Worm (Caenorhabditis elegans) whole organism, L1 larva: ENCODE measurements around the gene R151.10.

Experiments
- C04F5.9 ChIP-seq: sonication (generic microtip); optimal IDR thresholded peaks from 2 replicates; lab custom pipeline; 2016; ENCODE audit warnings: missing genetic modification characterization, missing compliant biosample characterization
- C16A3.4 ChIP-seq: fragments of 150-350 bp; optimal IDR thresholded peaks from 2 replicates; lab custom pipeline; 2014; ENCODE audit warnings: missing biosample characterization, missing genetic modification characterization
- F16B12.6 ChIP-seq: fragments of 150-350 bp; optimal IDR thresholded peaks from 2 replicates; lab custom pipeline; 2014; ENCODE audit warnings: missing biosample characterization, missing genetic modification characterization
- aha-1 ChIP-seq: fragments of 150-350 bp; optimal IDR thresholded peaks from 2 replicates; lab custom pipeline; 2014; ENCODE audit warnings: missing biosample characterization, missing genetic modification characterization
- alr-1 ChIP-seq: fragments of 200-800 bp; sonication (Bioruptor generic); optimal IDR thresholded peaks from 2 replicates; lab custom pipeline; 2018; ENCODE audit warnings: borderline replicate concordance, mild to moderate bottlenecking, missing genetic modification characterization, missing compliant biosample characterization
- aly-2 ChIP-seq: fragments of 150-350 bp; optimal IDR thresholded peaks from 2 replicates; lab custom pipeline; 2014; ENCODE audit warnings: missing biosample characterization, missing genetic modification characterization
- ama-1 ChIP-seq: fragments of 150-350 bp; optimal IDR thresholded peaks from 2 replicates; lab custom pipeline; 2014
- blmp-1 ChIP-seq: fragments of 150-350 bp; optimal IDR thresholded peaks from 2 replicates; lab custom pipeline; 2014; ENCODE audit warnings: missing biosample characterization, missing genetic modification characterization
- ceh-63 ChIP-seq: fragments of 200-800 bp; sonication (Bioruptor generic); optimal IDR thresholded peaks from 2 replicates; lab custom pipeline; 2018; ENCODE audit warnings: mild to moderate bottlenecking, missing genetic modification characterization, missing compliant biosample characterization
- ces-1 ChIP-seq: fragments of 150-350 bp; optimal IDR thresholded peaks from 2 replicates; lab custom pipeline; 2014; ENCODE audit warnings: missing biosample characterization, missing genetic modification reagents, missing genetic modification characterization
- dpl-1 ChIP-seq, 3 experiments: fragments of 150-350 bp in 2 of 3; sonication (generic microtip) in 1 of 3; optimal IDR thresholded peaks; 2 replicates each; lab custom pipeline; 2014 to 2017; ENCODE audit warnings: missing biosample characterization in 3 of 3, missing genetic modification characterization in 3 of 3, missing genetic modification reagents in 3 of 3
- efl-3 ChIP-seq: fragments of 200-800 bp; sonication (Bioruptor generic); optimal IDR thresholded peaks from 2 replicates; lab custom pipeline; 2018; ENCODE audit warnings: mild to moderate bottlenecking, missing genetic modification characterization, missing compliant biosample characterization
- egl-13 ChIP-seq: sonication (generic microtip); optimal IDR thresholded peaks from 2 replicates; lab custom pipeline; 2016; ENCODE audit warnings: missing genotype, missing genetic modification reagents, missing genetic modification characterization, missing compliant biosample characterization
- egl-27 ChIP-seq, 2 experiments: fragments of 150-350 bp in 1 of 2; sonication (generic microtip); optimal IDR thresholded peaks; 3 replicates each; lab custom pipeline; 2017 to 2018; ENCODE audit warnings: missing biosample characterization in 2 of 2, missing genetic modification characterization in 2 of 2, missing genetic modification reagents in 2 of 2
- elt-2 ChIP-seq: sonication (generic microtip); optimal IDR thresholded peaks from 2 replicates; lab custom pipeline; 2016; ENCODE audit warnings: missing genetic modification characterization, mild to moderate bottlenecking, inconsistent platforms, missing compliant biosample characterization, missing genetic modification reagents
- elt-3 ChIP-seq, 6 experiments: fragments of 150-350 bp in 1 of 6; sonication (generic microtip); optimal IDR thresholded peaks; 2 replicates each; lab custom pipeline; 2017 to 2018; ENCODE audit warnings: missing biosample characterization in 6 of 6, missing genetic modification characterization in 6 of 6, inconsistent platforms in 1 of 6
- fkh-10 ChIP-seq: sonication (generic microtip); optimal IDR thresholded peaks from 2 replicates; lab custom pipeline; 2017; ENCODE audit warnings: missing biosample characterization, missing genetic modification reagents, missing genetic modification characterization
- fkh-4 ChIP-seq: sonication (generic microtip); optimal IDR thresholded peaks from 2 replicates; lab custom pipeline; 2016; ENCODE audit warnings: missing compliant biosample characterization, missing genetic modification characterization, borderline replicate concordance
- fos-1 ChIP-seq: fragments of 150-350 bp; optimal IDR thresholded peaks from 2 replicates; lab custom pipeline; 2014; ENCODE audit warnings: missing biosample characterization, missing genetic modification characterization
- grh-1 ChIP-seq: fragments of 200-800 bp; sonication (Bioruptor generic); IDR thresholded peaks from 2 replicates; pipeline ENCODE4 v1.3.6; 2022; ENCODE audit warnings: missing genetic modification reagents, missing genetic modification characterization, missing compliant biosample characterization
- hlh-17 ChIP-seq: fragments of 200-800 bp; sonication (Bioruptor generic); optimal IDR thresholded peaks from 2 replicates; lab custom pipeline; 2018; ENCODE audit warnings: missing genetic modification characterization, mild to moderate bottlenecking, missing compliant biosample characterization, moderate library complexity, borderline replicate concordance
- hpl-2 ChIP-seq: fragments of 150-350 bp; optimal IDR thresholded peaks from 2 replicates; lab custom pipeline; 2014; ENCODE audit warnings: missing biosample characterization, missing genetic modification reagents, missing genetic modification characterization
- irx-1 ChIP-seq: sonication (generic microtip); optimal IDR thresholded peaks from 2 replicates; lab custom pipeline; 2016; ENCODE audit warnings: missing genetic modification characterization, missing compliant biosample characterization
- isw-1 ChIP-seq: fragments of 200-800 bp; sonication (Bioruptor generic); IDR thresholded peaks from 2 replicates; pipeline ENCODE4 v1.3.6; 2022; ENCODE audit warnings: missing genetic modification characterization, missing compliant biosample characterization
- jun-1 ChIP-seq: fragments of 150-350 bp; optimal IDR thresholded peaks from 2 replicates; lab custom pipeline; 2014; ENCODE audit warnings: missing biosample characterization, missing genetic modification reagents, missing genetic modification characterization
- lin-13 ChIP-seq: fragments of 150-350 bp; optimal IDR thresholded peaks from 2 replicates; lab custom pipeline; 2014; ENCODE audit warnings: missing biosample characterization, missing genetic modification reagents, missing genetic modification characterization
- lin-39 ChIP-seq: fragments of 150-350 bp; optimal IDR thresholded peaks from 2 replicates; lab custom pipeline; 2014; ENCODE audit warnings: missing biosample characterization, missing genetic modification reagents, missing genetic modification characterization
- lsy-2 ChIP-seq, 2 experiments: fragments of 150-350 bp; optimal IDR thresholded peaks; 2 replicates each; lab custom pipeline; 2014; ENCODE audit warnings: missing biosample characterization in 2 of 2, missing genetic modification characterization in 2 of 2
- mdl-1 ChIP-seq, 2 experiments: fragments of 150-350 bp; optimal IDR thresholded peaks; 2 replicates each; lab custom pipeline; 2014 to 2017; ENCODE audit warnings: missing biosample characterization in 2 of 2, missing genetic modification characterization in 2 of 2, inconsistent platforms in 1 of 2
- mef-2 ChIP-seq: fragments of 150-350 bp; optimal IDR thresholded peaks from 2 replicates; lab custom pipeline; 2014; ENCODE audit warnings: missing biosample characterization, missing genetic modification characterization
- mep-1 ChIP-seq: fragments of 150-350 bp; optimal IDR thresholded peaks from 2 replicates; lab custom pipeline; 2014; ENCODE audit warnings: missing biosample characterization, missing genetic modification characterization
- nhr-12 ChIP-seq: sonication (generic microtip); optimal IDR thresholded peaks from 2 replicates; lab custom pipeline; 2017; ENCODE audit warnings: missing biosample characterization, missing genetic modification characterization
- nhr-19 ChIP-seq: fragments of 200-800 bp; sonication (Bioruptor generic); conservative IDR thresholded peaks from 2 replicates; pipeline ENCODE4 v1.3.6; 2022; ENCODE audit warnings: missing genetic modification characterization, missing compliant biosample characterization
- nhr-20 ChIP-seq: sonication (generic microtip); optimal IDR thresholded peaks from 2 replicates; lab custom pipeline; 2016; ENCODE audit warnings: mild to moderate bottlenecking, missing genetic modification characterization, missing compliant biosample characterization
- nhr-237 ChIP-seq: fragments of 150-350 bp; optimal IDR thresholded peaks from 2 replicates; lab custom pipeline; 2014; ENCODE audit warnings: missing biosample characterization, missing genetic modification characterization
- nhr-47 ChIP-seq: sonication (generic microtip); optimal IDR thresholded peaks from 2 replicates; lab custom pipeline; 2016; ENCODE audit warnings: mild to moderate bottlenecking, missing genetic modification characterization, moderate library complexity, missing compliant biosample characterization
- nhr-71 ChIP-seq: sonication (generic microtip); optimal IDR thresholded peaks from 2 replicates; lab custom pipeline; 2016; ENCODE audit warnings: mild to moderate bottlenecking, missing genetic modification characterization, moderate library complexity, missing compliant biosample characterization
- nhr-85 ChIP-seq: sonication (generic microtip); peaks from one replicate; lab custom pipeline; 2016; ENCODE audit warnings: missing genetic modification characterization, inconsistent platforms, missing compliant biosample characterization
- nhr-90 ChIP-seq: sonication (generic microtip); optimal IDR thresholded peaks from 2 replicates; lab custom pipeline; 2016; ENCODE audit warnings: mild to moderate bottlenecking, missing genetic modification characterization, missing compliant biosample characterization; ENCODE audit not compliant: poor library complexity
- pax-3 ChIP-seq: fragments of 200-800 bp; sonication (Bioruptor generic); optimal IDR thresholded peaks from 2 replicates; lab custom pipeline; 2018; ENCODE audit warnings: mild to moderate bottlenecking, missing genetic modification characterization, moderate library complexity, missing compliant biosample characterization
- rnt-1 ChIP-seq: sonication (generic microtip); optimal IDR thresholded peaks from 2 replicates; lab custom pipeline; 2016; ENCODE audit warnings: mild to moderate bottlenecking, missing genetic modification characterization, moderate library complexity, missing compliant biosample characterization
- skn-1 ChIP-seq: fragments of 150-350 bp; optimal IDR thresholded peaks from 2 replicates; lab custom pipeline; 2014; ENCODE audit warnings: missing biosample characterization, missing genetic modification characterization
- snu-23 ChIP-seq: sonication (generic microtip); optimal IDR thresholded peaks from 2 replicates; lab custom pipeline; 2016; ENCODE audit warnings: missing genetic modification characterization, missing compliant biosample characterization
- tbx-2 ChIP-seq: sonication (generic microtip); optimal IDR thresholded peaks from 2 replicates; lab custom pipeline; 2016; ENCODE audit warnings: missing genetic modification characterization, missing compliant biosample characterization
- unc-130 ChIP-seq: fragments of 150-350 bp; optimal IDR thresholded peaks from 2 replicates; lab custom pipeline; 2017; ENCODE audit warnings: missing biosample characterization, missing genetic modification characterization, inconsistent platforms
- unc-62 ChIP-seq: fragments of 150-350 bp; optimal IDR thresholded peaks from 2 replicates; lab custom pipeline; 2014; ENCODE audit warnings: missing biosample characterization, missing genetic modification reagents, missing genetic modification characterization
- unc-86 ChIP-seq: sonication (generic microtip); optimal IDR thresholded peaks from 2 replicates; lab custom pipeline; 2016; ENCODE audit warnings: missing genetic modification characterization, missing compliant biosample characterization
- unc-98 ChIP-seq: fragments of 200-800 bp; sonication (Bioruptor generic); IDR thresholded peaks from 2 replicates; pipeline ENCODE4 v1.3.6; 2022; ENCODE audit warnings: missing genetic modification characterization, missing compliant biosample characterization
- xbp-1 ChIP-seq: sonication (generic microtip); optimal IDR thresholded peaks from 2 replicates; lab custom pipeline; 2016; ENCODE audit warnings: missing genetic modification characterization, missing compliant biosample characterization
- zag-1 ChIP-seq: fragments of 150-350 bp; optimal IDR thresholded peaks from 2 replicates; lab custom pipeline; 2014; ENCODE audit warnings: missing biosample characterization, missing genetic modification characterization
- ztf-4 ChIP-seq: fragments of 150-350 bp; optimal IDR thresholded peaks from 2 replicates; lab custom pipeline; 2014; ENCODE audit warnings: missing biosample characterization, missing genetic modification characterization

Gene R151.10

DNA sequence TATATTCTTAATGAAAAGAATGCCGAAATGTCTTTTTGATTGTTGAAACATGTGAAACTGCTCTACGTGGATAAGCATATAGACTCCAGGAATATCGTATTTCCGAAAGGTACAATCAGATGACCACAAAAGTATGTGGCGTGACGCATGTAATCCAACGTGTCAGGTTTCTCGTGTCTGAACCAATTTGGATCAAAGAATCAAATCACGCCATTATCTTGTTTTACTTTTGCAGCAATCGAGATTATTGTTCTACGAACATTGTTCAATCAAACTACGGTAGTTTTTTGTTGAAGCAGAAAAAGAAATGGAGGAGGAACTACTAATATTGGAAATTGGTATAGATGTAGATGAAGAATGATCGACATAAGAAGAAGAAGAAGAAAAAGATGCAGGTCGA is 43.0 kb upstream of the R151.10 start (continued):
- TF ChIP-seq snu-23 (GFP tag; lab: Kevin White, UChicago) (peak; percentile 34), egl-27 (tag; optimal IDR thresholded peaks at IDR 0.05; lab: Kevin White, UChicago) (no peak), nhr-90 (peak; percentile 46), lsy-2 (tag; optimal IDR thresholded peaks at IDR 0.05; lab: Kevin White, UChicago) (no peak), unc-130 (peak; percentile 64), nhr-20 (tag; lab: Kevin White, UChicago) (peak; percentile 77), nhr-71 (peak; percentile 67), jun-1 (tag; lab: Kevin White, UChicago) (no peak), mep-1 (tag; lab: Kevin White, UChicago) (peak; percentile 35), fkh-10 (GFP tag; lab: Kevin White, UChicago) (no peak), zag-1 (no peak), unc-62 (no peak), aha-1 (tag; lab: Kevin White, UChicago) (no peak)

DNA sequence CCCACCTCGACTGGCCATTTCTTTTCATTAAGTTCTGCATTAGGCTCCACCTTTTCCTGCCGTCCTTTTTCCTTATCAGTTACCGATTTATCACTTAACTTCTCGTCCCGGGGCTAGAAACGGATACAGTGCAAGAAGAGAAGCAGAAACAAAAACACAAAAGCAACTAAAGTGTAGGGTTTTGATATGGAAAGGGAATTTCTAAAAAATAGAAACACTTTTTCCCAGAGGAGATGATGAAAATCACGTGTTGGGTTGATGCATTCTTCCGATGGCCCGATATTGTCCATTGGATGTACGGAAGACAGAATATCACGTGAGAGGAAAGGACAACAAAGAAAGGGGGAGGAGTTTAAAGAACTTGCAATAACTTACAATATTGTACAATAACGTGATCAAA is 42.1 kb upstream of the R151.10 start:
- TF ChIP-seq lin-13 (GFP tag; lab: Kevin White, UChicago): peak; percentile 46
- no peak for TF ChIP-seq nhr-237 (tag; lab: Kevin White, UChicago)
- peak; percentile 82 for TF ChIP-seq nhr-90
- TF ChIP-seq pax-3: no peak
- peak; percentile 79 for TF ChIP-seq nhr-19 (GFP tag; lab: Robert Waterston, UW)
- TF ChIP-seq nhr-12: no peak
- TF ChIP-seq tbx-2: peak; percentile 69
- TF ChIP-seq unc-98 (GFP tag; lab: Robert Waterston, UW): no peak
- TF ChIP-seq unc-86 (tag; lab: Kevin White, UChicago): no peak
- TF ChIP-seq blmp-1 (tag; lab: Kevin White, UChicago): peak; percentile 96
- peak; percentile 90 for TF ChIP-seq nhr-71
- peak; percentile 53 for TF ChIP-seq grh-1 (GFP tag; lab: Robert Waterston, UW)
- no peak for TF ChIP-seq fos-1 (tag; lab: Kevin White, UChicago)
- TF ChIP-seq lsy-2 (tag; optimal IDR thresholded peaks at IDR 0.05; lab: Kevin White, UChicago): peak; percentile 65 to 68
- TF ChIP-seq ceh-63: no peak
- TF ChIP-seq C04F5.9 (tag; lab: Kevin White, UChicago): no peak
- no peak for TF ChIP-seq aly-2 (tag; lab: Kevin White, UChicago)
- TF ChIP-seq mep-1 (tag; lab: Kevin White, UChicago): peak; percentile 82
- TF ChIP-seq hpl-2 (GFP tag; lab: Kevin White, UChicago): no peak
- TF ChIP-seq rnt-1 (tag; lab: Kevin White, UChicago): peak; percentile 27
- TF ChIP-seq C16A3.4 (tag; lab: Kevin White, UChicago): peak; percentile 21
- TF ChIP-seq nhr-47: peak; percentile 56
- TF ChIP-seq lin-39 (tag; lab: Kevin White, UChicago): no peak
- TF ChIP-seq hlh-17 (GFP tag; lab: Kevin White, UChicago): no peak
- TF ChIP-seq nhr-20 (tag; lab: Kevin White, UChicago): peak; percentile 97
- peak; percentile 40 for TF ChIP-seq xbp-1
- TF ChIP-seq nhr-85 (tag; lab: Kevin White, UChicago): peak; percentile 96
- TF ChIP-seq egl-13: no peak
- TF ChIP-seq ces-1 (GFP tag; lab: Kevin White, UChicago): no peak
- no peak for TF ChIP-seq alr-1 (tag; lab: Kevin White, UChicago)
- no peak for TF ChIP-seq mef-2 (tag; lab: Kevin White, UChicago)
- TF ChIP-seq elt-3 (tag; optimal IDR thresholded peaks at IDR 0.05; lab: Kevin White, UChicago): peak in 5 of 6 experiments; percentile 27 to 94 (median 77)
- TF ChIP-seq ama-1 (lab: Kevin White, UChicago): no peak
- no peak for TF ChIP-seq elt-2 (tag; lab: Kevin White, UChicago)
- no peak for TF ChIP-seq efl-3 (GFP tag; lab: Kevin White, UChicago)
- TF ChIP-seq skn-1 (tag; lab: Kevin White, UChicago): no peak
- no peak for TF ChIP-seq F16B12.6
- TF ChIP-seq mdl-1 (tag; optimal IDR thresholded peaks at IDR 0.05; lab: Kevin White, UChicago): peak in 1 of 2 experiments; percentile 84
- peak in 2 of 3 experiments; percentile 53 to 64 for TF ChIP-seq dpl-1 (GFP tag; optimal IDR thresholded peaks at IDR 0.05; lab: Kevin White, UChicago)
- peak; percentile 2 for TF ChIP-seq ztf-4 (tag; lab: Kevin White, UChicago)
- TF ChIP-seq irx-1 (tag; lab: Kevin White, UChicago): peak; percentile 21
- peak; percentile 77 for TF ChIP-seq snu-23 (GFP tag; lab: Kevin White, UChicago)
- no peak for TF ChIP-seq isw-1 (GFP tag; lab: Robert Waterston, UW)
- no peak for TF ChIP-seq fkh-4
